Fruit fly (Drosophila melanogaster): Measurements from ENCODE around the gene CG46306.

- TF ChIP-seq CG15479 (GFP tag; optimal IDR thresholded peaks at IDR 0.05), result no peak
- TF ChIP-seq CG4617 (GFP tag; optimal IDR thresholded peaks at IDR 0.05; ENCODE audit: borderline replicate concordance), result no peak
Measured at dm6 chrX:16880013-16880412, 44.7 kb upstream of the CG46306 start.

All from whole organism, embryonic.